Worm (Caenorhabditis elegans) whole organism, young adult: Measurements from ENCODE around the gene hrpu-1.
A peak's percentile ranks its signal among the peaks of the same experiment; 100 is the strongest.

Experiments
- C06A6.2 ChIP-seq: fragments of 200-800 bp; sonication (Bioruptor generic); conservative IDR thresholded peaks from 2 replicates; pipeline ENCODE4 v1.3.6; 2022; ENCODE audit warnings: missing genetic modification characterization, missing compliant biosample characterization
- F10E7.11 ChIP-seq: sonication (generic microtip); optimal IDR thresholded peaks from 2 replicates; lab custom pipeline; 2017; ENCODE audit warnings: mild to moderate bottlenecking, missing genetic modification characterization, moderate library complexity, missing compliant biosample characterization
- F23B12.7 ChIP-seq: sonication (generic microtip); optimal IDR thresholded peaks from 2 replicates; lab custom pipeline; 2017; ENCODE audit warnings: missing genetic modification characterization, mild to moderate bottlenecking, missing compliant biosample characterization, antibody characterized with exemption, moderate library complexity; ENCODE audit not compliant: insufficient read depth
- F37B4.10 ChIP-seq: fragments of 200-800 bp; sonication (Bioruptor generic); IDR thresholded peaks from 2 replicates; pipeline ENCODE4 v1.3.6; 2022; ENCODE audit warnings: missing genetic modification characterization, missing compliant biosample characterization
- F49E8.2 ChIP-seq: sonication (generic microtip); optimal IDR thresholded peaks from 3 replicates; lab custom pipeline; 2017; ENCODE audit warnings: missing genetic modification characterization, mild to moderate bottlenecking, missing compliant biosample characterization, antibody characterized with exemption, moderate library complexity; ENCODE audit not compliant: insufficient read depth
- F52B5.7 ChIP-seq: sonication (generic microtip); optimal IDR thresholded peaks from 2 replicates; lab custom pipeline; 2016; ENCODE audit warnings: mild to moderate bottlenecking, missing genetic modification characterization, missing compliant biosample characterization
- F55B11.4 ChIP-seq: sonication (generic microtip); optimal IDR thresholded peaks from 2 replicates; lab custom pipeline; 2016; ENCODE audit warnings: missing compliant biosample characterization, missing genetic modification characterization, borderline replicate concordance; ENCODE audit not compliant: insufficient read depth
- T26A5.8 ChIP-seq: sonication (generic microtip); optimal IDR thresholded peaks from 2 replicates; lab custom pipeline; 2016; ENCODE audit warnings: missing genetic modification characterization, missing compliant biosample characterization
- Y79H2A.3 ChIP-seq: fragments of 200-800 bp; sonication (Bioruptor generic); conservative IDR thresholded peaks from 2 replicates; pipeline ENCODE4 v1.3.6; 2022; ENCODE audit warnings: missing genetic modification reagents, missing genetic modification characterization, missing compliant biosample characterization
- akir-1 ChIP-seq: fragments of 200-800 bp; sonication (Bioruptor generic); optimal IDR thresholded peaks from 2 replicates; lab custom pipeline; 2018; ENCODE audit warnings: mild to moderate bottlenecking, missing genetic modification characterization, moderate library complexity, missing compliant biosample characterization
- attf-6 ChIP-seq: fragments of 200-800 bp; sonication (Bioruptor generic); IDR thresholded peaks from 2 replicates; pipeline ENCODE4 v1.3.6; 2022; ENCODE audit warnings: missing genetic modification reagents, missing genetic modification characterization, missing compliant biosample characterization
- cebp-1 ChIP-seq, 2 experiments: fragments of 200-800 bp in 1 of 2; sonication (Bioruptor generic) in 1 of 2; sonication (generic microtip) in 1 of 2; IDR thresholded peaks in 1 of 2; optimal IDR thresholded peaks in 1 of 2; 2 replicates each; pipeline versions ENCODE4 v1.3.6 to Lab custom; 2017 to 2022; ENCODE audit warnings: missing compliant biosample characterization in 2 of 2, missing genetic modification characterization in 2 of 2, mild to moderate bottlenecking in 1 of 2, missing genetic modification reagents in 1 of 2, moderate library complexity in 1 of 2
- ceh-58 ChIP-seq: fragments of 200-800 bp; sonication (Bioruptor generic); IDR thresholded peaks from 2 replicates; pipeline ENCODE4 v1.3.6; 2022; ENCODE audit warnings: missing genetic modification characterization, missing compliant biosample characterization
- die-1 ChIP-seq: sonication (generic microtip); optimal IDR thresholded peaks from 2 replicates; lab custom pipeline; 2016; ENCODE audit warnings: missing genotype, mild to moderate bottlenecking, missing genetic modification characterization, missing compliant biosample characterization
- dox-1 ChIP-seq: fragments of 200-800 bp; sonication (Bioruptor generic); IDR thresholded peaks from 2 replicates; pipeline ENCODE4 v1.3.6; 2022; ENCODE audit warnings: missing genetic modification reagents, missing genetic modification characterization, missing compliant biosample characterization
- egrh-3 ChIP-seq: fragments of 200-800 bp; sonication (Bioruptor generic); IDR thresholded peaks from 2 replicates; pipeline ENCODE4 v1.3.6; 2022; ENCODE audit warnings: missing genetic modification reagents, missing genetic modification characterization, missing compliant biosample characterization
- ekl-4 ChIP-seq: fragments of 200-800 bp; sonication (Bioruptor generic); IDR thresholded peaks from 2 replicates; pipeline ENCODE4 v1.3.6; 2022; ENCODE audit warnings: missing genetic modification reagents, missing genetic modification characterization, missing compliant biosample characterization
- hmg-1.2 ChIP-seq: fragments of 200-800 bp; sonication (Bioruptor generic); IDR thresholded peaks from 2 replicates; pipeline ENCODE4 v1.3.6; 2022; ENCODE audit warnings: missing genetic modification reagents, missing genetic modification characterization, missing compliant biosample characterization
- hsf-1 ChIP-seq: fragments of 200-800 bp; sonication (Bioruptor generic); IDR thresholded peaks from 2 replicates; pipeline ENCODE4 v1.3.6; 2022; ENCODE audit warnings: missing genetic modification reagents, missing genetic modification characterization, missing compliant biosample characterization
- lag-1 ChIP-seq: fragments of 200-800 bp; sonication (Bioruptor generic); IDR thresholded peaks from 2 replicates; pipeline ENCODE4 v1.3.6; 2022; ENCODE audit warnings: missing genetic modification reagents, missing genetic modification characterization, missing compliant biosample characterization
- let-607 ChIP-seq, 2 experiments: fragments of 200-800 bp in 1 of 2; sonication (Bioruptor generic) in 1 of 2; sonication (generic microtip) in 1 of 2; optimal IDR thresholded peaks; 2 replicates each; lab custom pipeline; 2016 to 2018; ENCODE audit warnings: mild to moderate bottlenecking in 2 of 2, missing compliant biosample characterization in 2 of 2, missing genetic modification characterization in 2 of 2, moderate library complexity in 2 of 2, missing genotype in 1 of 2
- lin-35 ChIP-seq, 3 experiments: fragments of 150-350 bp in 2 of 3; sonication (generic microtip) in 1 of 3; optimal IDR thresholded peaks; 2 replicates each; lab custom pipeline; 2014 to 2018; ENCODE audit warnings: missing biosample characterization in 3 of 3, missing genetic modification characterization in 3 of 3, missing genetic modification reagents in 3 of 3
- lin-54 ChIP-seq: fragments of 200-800 bp; sonication (Bioruptor generic); optimal IDR thresholded peaks from 2 replicates; lab custom pipeline; 2018; ENCODE audit warnings: mild to moderate bottlenecking, missing genetic modification characterization, missing compliant biosample characterization
- madf-10 ChIP-seq: sonication (generic microtip); optimal IDR thresholded peaks from 2 replicates; lab custom pipeline; 2016; ENCODE audit warnings: mild to moderate bottlenecking, missing genetic modification characterization, missing compliant biosample characterization
- nfya-2 ChIP-seq: fragments of 200-800 bp; sonication (Bioruptor generic); IDR thresholded peaks from 2 replicates; pipeline ENCODE4 v1.3.6; 2022; ENCODE audit warnings: missing genetic modification reagents, missing genetic modification characterization, missing compliant biosample characterization
- nfyb-1 ChIP-seq: fragments of 200-800 bp; sonication (Bioruptor generic); IDR thresholded peaks from 2 replicates; pipeline ENCODE4 v1.3.6; 2022; ENCODE audit warnings: missing genetic modification reagents, missing genetic modification characterization, missing compliant biosample characterization
- nhr-179 ChIP-seq: sonication (generic microtip); optimal IDR thresholded peaks from 2 replicates; lab custom pipeline; 2016; ENCODE audit warnings: mild to moderate bottlenecking, missing genetic modification characterization, missing compliant biosample characterization
- repo-1 ChIP-seq: sonication (generic microtip); optimal IDR thresholded peaks from 2 replicates; lab custom pipeline; 2017; ENCODE audit warnings: mild to moderate bottlenecking, missing genetic modification characterization, missing compliant biosample characterization
- sdz-38 ChIP-seq: sonication (generic microtip); optimal IDR thresholded peaks from 2 replicates; lab custom pipeline; 2016; ENCODE audit warnings: missing genotype, missing genetic modification characterization, missing compliant biosample characterization
- sea-2 ChIP-seq: fragments of 200-800 bp; sonication (Bioruptor generic); IDR thresholded peaks from 2 replicates; pipeline ENCODE4 v1.3.6; 2022; ENCODE audit warnings: missing genetic modification characterization, missing compliant biosample characterization
- snpc-3.4 ChIP-seq: sonication (generic microtip); optimal IDR thresholded peaks from 2 replicates; lab custom pipeline; 2017; ENCODE audit warnings: missing genetic modification characterization, mild to moderate bottlenecking, missing compliant biosample characterization, antibody characterized with exemption, moderate library complexity, missing genotype, missing genetic modification reagents
- snpc-4 ChIP-seq, 5 experiments: fragments of 150-350 bp in 1 of 5; sonication (generic microtip) in 4 of 5; optimal IDR thresholded peaks; 2 replicates each; lab custom pipeline; 2014 to 2018; ENCODE audit warnings: missing genetic modification characterization in 5 of 5, missing biosample characterization in 3 of 5, antibody characterized with exemption in 2 of 5, mild to moderate bottlenecking in 2 of 5, missing compliant biosample characterization in 2 of 5, missing genotype in 2 of 5, moderate library complexity in 2 of 5, missing genetic modification reagents in 1 of 5
- tbp1 ChIP-seq: fragments of 200-800 bp; sonication (Bioruptor generic); optimal IDR thresholded peaks from 2 replicates; lab custom pipeline; 2018; ENCODE audit warnings: mild to moderate bottlenecking, missing genetic modification characterization, missing compliant biosample characterization
- tbx-9 ChIP-seq: sonication (generic microtip); optimal IDR thresholded peaks from 2 replicates; lab custom pipeline; 2016; ENCODE audit warnings: borderline replicate concordance, missing genetic modification characterization, inconsistent platforms, missing compliant biosample characterization
- tlf-1 ChIP-seq: fragments of 200-800 bp; sonication (Bioruptor generic); optimal IDR thresholded peaks from 2 replicates; lab custom pipeline; 2018; ENCODE audit warnings: mild to moderate bottlenecking, missing genetic modification characterization, missing compliant biosample characterization
- zfh-2 ChIP-seq: fragments of 200-800 bp; sonication (Bioruptor generic); conservative IDR thresholded peaks from 2 replicates; pipeline ENCODE4 v1.3.6; 2022; ENCODE audit warnings: missing genetic modification reagents, missing genetic modification characterization, missing compliant biosample characterization
- ztf-18 ChIP-seq: sonication (generic microtip); optimal IDR thresholded peaks from 2 replicates; lab custom pipeline; 2016; ENCODE audit warnings: missing genotype, mild to moderate bottlenecking, missing genetic modification characterization, missing compliant biosample characterization
- ztf-3 ChIP-seq: fragments of 200-800 bp; sonication (Bioruptor generic); optimal IDR thresholded peaks from 2 replicates; lab custom pipeline; 2018; ENCODE audit warnings: mild to moderate bottlenecking, missing genetic modification characterization, missing compliant biosample characterization
- ztf-6 ChIP-seq: fragments of 200-800 bp; sonication (Bioruptor generic); IDR thresholded peaks from 2 replicates; pipeline ENCODE4 v1.3.6; 2022; ENCODE audit warnings: missing genetic modification reagents, missing genetic modification characterization, missing compliant biosample characterization

hrpu-1 gene

ce11 chrIV:15012154-15012892, 27.1 kb upstream of the hrpu-1 start:
- TF ChIP-seq ztf-3 (no peak), zfh-2 (GFP tag; lab: Robert Waterston, UW) (peak; percentile 68), F49E8.2 (tag; lab: Kevin White, UChicago) (no peak), repo-1 (tag; lab: Kevin White, UChicago) (no peak), madf-10 (tag; lab: Kevin White, UChicago) (no peak), F23B12.7 (tag; lab: Kevin White, UChicago) (no peak), hmg-1.2 (GFP tag; lab: Robert Waterston, UW) (no peak), F55B11.4 (tag; lab: Kevin White, UChicago) (no peak), egrh-3 (GFP tag; lab: Robert Waterston, UW) (peak; percentile 31; the same call in 1 of the 2 replicates), akir-1 (GFP tag; lab: Kevin White, UChicago) (no peak), snpc-4 (GFP tag; optimal IDR thresholded peaks at IDR 0.05; lab: Kevin White, UChicago) (peak; percentile 14), snpc-4 (tag; optimal IDR thresholded peaks at IDR 0.05; lab: Kevin White, UChicago) (peak in 2 of 4 experiments; percentile 44 to 84), attf-6 (peak; percentile 66; the same call in 1 of the 2 replicates), tlf-1 (GFP tag; lab: Kevin White, UChicago) (no peak), cebp-1 (GFP tag; IDR thresholded peaks at IDR 0.05; lab: Robert Waterston, UW) (no peak), cebp-1 (tag; optimal IDR thresholded peaks at IDR 0.05; lab: Kevin White, UChicago) (peak; percentile 3), tbx-9 (tag; lab: Kevin White, UChicago) (no peak), ztf-18 (peak; percentile 24), nhr-179 (tag; lab: Kevin White, UChicago) (no peak), nfya-2 (no peak)

ce11 chrIV:15013083-15013482, 26.3 kb upstream of the hrpu-1 start, which contains the start of gene qars-1:
Gene qars-1 (minus strand): TSS chrIV:15013183.
- TF ChIP-seq ceh-58: no peak
- no peak for TF ChIP-seq madf-10 (tag; lab: Kevin White, UChicago)
- TF ChIP-seq dox-1 (GFP tag; lab: Robert Waterston, UW): no peak
- TF ChIP-seq die-1 (tag; lab: Kevin White, UChicago): no peak
- TF ChIP-seq F52B5.7 (tag; lab: Kevin White, UChicago): no peak
- no peak for TF ChIP-seq ekl-4 (GFP tag; lab: Robert Waterston, UW)
- TF ChIP-seq T26A5.8 (tag; lab: Kevin White, UChicago): no peak
- no peak for TF ChIP-seq hmg-1.2 (GFP tag; lab: Robert Waterston, UW)
- no peak for TF ChIP-seq zfh-2 (GFP tag; lab: Robert Waterston, UW)
- no peak for TF ChIP-seq C06A6.2 (GFP tag; lab: Robert Waterston, UW)
- TF ChIP-seq akir-1 (GFP tag; lab: Kevin White, UChicago): no peak
- TF ChIP-seq Y79H2A.3 (GFP tag; lab: Robert Waterston, UW): no peak
- no peak for TF ChIP-seq F37B4.10
- TF ChIP-seq lin-54: no peak
- TF ChIP-seq ztf-6 (GFP tag; lab: Robert Waterston, UW): no peak
- TF ChIP-seq F10E7.11 (tag; lab: Kevin White, UChicago): no peak

ce11 chrIV:15013517-15014085, 25.8 kb upstream of the hrpu-1 start, which contains the start of gene Y41E3.7:
Gene Y41E3.7 (plus strand): TSS chrIV:15014035.
- TF ChIP-seq lin-35 (GFP tag; optimal IDR thresholded peaks at IDR 0.05; lab: Kevin White, UChicago): peak in 1 of 3 experiments; percentile 13
- no peak for TF ChIP-seq sea-2
- TF ChIP-seq let-607 (tag; optimal IDR thresholded peaks at IDR 0.05; lab: Kevin White, UChicago): no peak
- TF ChIP-seq snpc-4 (GFP tag; optimal IDR thresholded peaks at IDR 0.05; lab: Kevin White, UChicago): no peak
- peak in 2 of 4 experiments; percentile 42 to 81 for TF ChIP-seq snpc-4 (tag; optimal IDR thresholded peaks at IDR 0.05; lab: Kevin White, UChicago)
- no peak for TF ChIP-seq hsf-1
- TF ChIP-seq snpc-3.4: peak; percentile 9
- TF ChIP-seq tbp1 (GFP tag; lab: Kevin White, UChicago): peak; percentile 12
- no peak for TF ChIP-seq sdz-38 (tag; lab: Kevin White, UChicago)
- no peak for TF ChIP-seq nfyb-1 (GFP tag; lab: Robert Waterston, UW)
- no peak for TF ChIP-seq T26A5.8 (tag; lab: Kevin White, UChicago)
- TF ChIP-seq hmg-1.2 (GFP tag; lab: Robert Waterston, UW): no peak
- no peak for TF ChIP-seq lag-1
